Worm (Caenorhabditis elegans) whole organism, young adult: ENCODE measurements around the gene F56H9.9.

ENCODE experiments used
- B0261.1 ChIP-seq: sonication (generic microtip); optimal IDR thresholded peaks from 2 replicates; lab custom pipeline; 2016; ENCODE audit warnings: mild to moderate bottlenecking, missing genetic modification characterization, moderate library complexity, missing compliant biosample characterization
- C06A6.2 ChIP-seq: fragments of 200-800 bp; sonication (Bioruptor generic); conservative IDR thresholded peaks from 2 replicates; pipeline ENCODE4 v1.3.6; 2022; ENCODE audit warnings: missing genetic modification characterization, missing compliant biosample characterization
- F23B12.7 ChIP-seq: sonication (generic microtip); optimal IDR thresholded peaks from 2 replicates; lab custom pipeline; 2017; ENCODE audit warnings: missing genetic modification characterization, mild to moderate bottlenecking, missing compliant biosample characterization, antibody characterized with exemption, moderate library complexity; ENCODE audit not compliant: insufficient read depth
- akir-1 ChIP-seq: fragments of 200-800 bp; sonication (Bioruptor generic); optimal IDR thresholded peaks from 2 replicates; lab custom pipeline; 2018; ENCODE audit warnings: mild to moderate bottlenecking, missing genetic modification characterization, moderate library complexity, missing compliant biosample characterization
- aptf-2 ChIP-seq: fragments of 200-800 bp; sonication (Bioruptor generic); conservative IDR thresholded peaks from 2 replicates; pipeline ENCODE4 v1.3.6; 2022; ENCODE audit warnings: missing genetic modification reagents, missing genetic modification characterization, missing compliant biosample characterization
- attf-5 ChIP-seq: fragments of 200-800 bp; sonication (Bioruptor generic); optimal IDR thresholded peaks from 2 replicates; lab custom pipeline; 2018; ENCODE audit warnings: mild to moderate bottlenecking, missing genetic modification characterization, missing compliant biosample characterization
- ets-4 ChIP-seq: fragments of 200-800 bp; sonication (Bioruptor generic); optimal IDR thresholded peaks from 2 replicates; lab custom pipeline; 2018; ENCODE audit warnings: mild to moderate bottlenecking, missing genetic modification characterization, missing compliant biosample characterization
- nfya-1 ChIP-seq: sonication (generic microtip); optimal IDR thresholded peaks from 2 replicates; lab custom pipeline; 2017; ENCODE audit warnings: antibody characterized with exemption, missing compliant biosample characterization, missing genetic modification characterization, borderline replicate concordance; ENCODE audit not compliant: insufficient read depth
- pha-4 ChIP-seq: fragments of 150-350 bp; sonication (generic microtip); optimal IDR thresholded peaks from 2 replicates; lab custom pipeline; 2014; ENCODE audit warnings: missing biosample characterization, missing genetic modification reagents, missing genetic modification characterization
- snpc-4 ChIP-seq, 5 experiments: fragments of 150-350 bp in 1 of 5; sonication (generic microtip) in 4 of 5; optimal IDR thresholded peaks; 2 replicates each; lab custom pipeline; 2014 to 2018; ENCODE audit warnings: missing genetic modification characterization in 5 of 5, missing biosample characterization in 3 of 5, antibody characterized with exemption in 2 of 5, mild to moderate bottlenecking in 2 of 5, missing compliant biosample characterization in 2 of 5, missing genotype in 2 of 5, moderate library complexity in 2 of 5, missing genetic modification reagents in 1 of 5
- unc-130 ChIP-seq: sonication (generic microtip); optimal IDR thresholded peaks from 2 replicates; lab custom pipeline; 2016; ENCODE audit warnings: missing genetic modification reagents, missing genetic modification characterization, missing compliant biosample characterization

ce11 chrV:12634746-12635145 is 10.5 kb upstream of the F56H9.9 start:
- TF ChIP-seq unc-130 (GFP tag; lab: Kevin White, UChicago): no peak
- no peak for TF ChIP-seq nfya-1 (tag; lab: Kevin White, UChicago)
- no peak for TF ChIP-seq snpc-4 (GFP tag; optimal IDR thresholded peaks at IDR 0.05; lab: Kevin White, UChicago)
- TF ChIP-seq snpc-4 (tag; optimal IDR thresholded peaks at IDR 0.05; lab: Kevin White, UChicago): no peak
- no peak for TF ChIP-seq pha-4 (tag; lab: Kevin White, UChicago)
- no peak for TF ChIP-seq aptf-2 (GFP tag; lab: Robert Waterston, UW)
- TF ChIP-seq akir-1 (GFP tag; lab: Kevin White, UChicago): no peak
- no peak for TF ChIP-seq attf-5 (GFP tag; lab: Kevin White, UChicago)
- TF ChIP-seq ets-4: no peak
- TF ChIP-seq C06A6.2 (GFP tag; lab: Robert Waterston, UW): no peak
- TF ChIP-seq F23B12.7: no peak
- TF ChIP-seq B0261.1 (tag; lab: Kevin White, UChicago): no peak
